Worm (Caenorhabditis elegans) whole organism, L3 larva: Measurements from ENCODE around the gene C05C12.6.

Source experiments
- ZK546.5 ChIP-seq: sonication (generic microtip); optimal IDR thresholded peaks from 2 replicates; lab custom pipeline; 2017; ENCODE audit warnings: missing biosample characterization, missing genetic modification characterization
- ama-1 ChIP-seq: fragments of 150-350 bp; optimal IDR thresholded peaks from 2 replicates; lab custom pipeline; 2018
- ceh-9 ChIP-seq: sonication (generic microtip); optimal IDR thresholded peaks from 2 replicates; lab custom pipeline; 2018; ENCODE audit warnings: missing biosample characterization, missing genetic modification characterization
- egl-5 ChIP-seq: fragments of 150-350 bp; optimal IDR thresholded peaks from 2 replicates; lab custom pipeline; 2017; ENCODE audit warnings: missing biosample characterization, missing genetic modification reagents, missing genetic modification characterization, inconsistent platforms
- fkh-10 ChIP-seq: sonication (generic microtip); optimal IDR thresholded peaks from 2 replicates; lab custom pipeline; 2017; ENCODE audit warnings: missing biosample characterization, missing genetic modification reagents, missing genetic modification characterization
- fos-1 ChIP-seq: fragments of 150-350 bp; optimal IDR thresholded peaks from 2 replicates; lab custom pipeline; 2014; ENCODE audit warnings: missing biosample characterization, missing genetic modification characterization
- mdl-1 ChIP-seq: fragments of 150-350 bp; optimal IDR thresholded peaks from 2 replicates; lab custom pipeline; 2014; ENCODE audit warnings: missing biosample characterization, missing genetic modification characterization
- nfya-1 ChIP-seq: sonication (generic microtip); optimal IDR thresholded peaks from 2 replicates; lab custom pipeline; 2017; ENCODE audit warnings: missing genetic modification characterization, mild to moderate bottlenecking, missing compliant biosample characterization, antibody characterized with exemption, moderate library complexity; ENCODE audit not compliant: insufficient read depth
- nhr-237 ChIP-seq: fragments of 150-350 bp; optimal IDR thresholded peaks from 2 replicates; lab custom pipeline; 2014; ENCODE audit warnings: missing biosample characterization, missing genetic modification characterization
- nhr-28 ChIP-seq: fragments of 150-350 bp; optimal IDR thresholded peaks from 2 replicates; lab custom pipeline; 2014; ENCODE audit warnings: missing biosample characterization, missing genetic modification characterization
- nhr-76 ChIP-seq: fragments of 150-350 bp; sonication (generic microtip); optimal IDR thresholded peaks from 5 replicates; lab custom pipeline; 2014; ENCODE audit warnings: missing biosample characterization, missing genetic modification characterization
- pha-4 ChIP-seq: fragments of 150-350 bp; optimal IDR thresholded peaks from 2 replicates; lab custom pipeline; 2014; ENCODE audit warnings: missing biosample characterization, missing genetic modification reagents, missing genetic modification characterization
- pqm-1 ChIP-seq: fragments of 150-350 bp; optimal IDR thresholded peaks from 2 replicates; lab custom pipeline; 2017; ENCODE audit warnings: missing biosample characterization, missing genetic modification characterization, inconsistent platforms
- unc-62 ChIP-seq: fragments of 150-350 bp; sonication (generic microtip); optimal IDR thresholded peaks from 4 replicates; lab custom pipeline; 2014; ENCODE audit warnings: missing biosample characterization, missing genetic modification reagents, missing genetic modification characterization

DNA sequence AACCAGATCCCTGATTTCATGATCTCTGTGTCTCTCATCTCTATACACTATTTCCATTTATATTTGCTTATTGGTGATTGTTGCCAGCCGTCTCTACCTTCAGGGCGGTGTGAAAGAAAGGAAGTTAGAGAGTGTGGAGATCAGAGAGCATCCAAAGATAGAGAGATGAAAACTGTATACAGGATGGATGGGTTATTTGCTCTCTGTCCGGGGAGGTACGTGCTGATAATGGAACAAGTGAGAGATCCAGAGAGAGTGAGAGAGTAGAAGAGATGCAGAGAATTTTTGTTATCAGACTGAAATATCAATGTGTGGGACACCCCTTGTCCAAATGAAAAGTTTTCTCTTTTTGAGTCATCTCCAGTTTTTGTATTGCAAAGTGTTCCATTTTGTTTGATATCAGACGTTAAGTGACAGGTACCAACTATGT, 42.8 kb upstream of the C05C12.6 start:
- peak; percentile 95 for TF ChIP-seq pha-4
- no peak for TF ChIP-seq ZK546.5
- no peak for TF ChIP-seq egl-5 (tag; lab: Kevin White, UChicago)
- no peak for TF ChIP-seq fkh-10 (GFP tag; lab: Kevin White, UChicago)
- TF ChIP-seq ceh-9 (tag; lab: Kevin White, UChicago), result no peak
- TF ChIP-seq nfya-1 (tag; lab: Kevin White, UChicago), result no peak
- no peak for TF ChIP-seq nhr-28 (tag; lab: Kevin White, UChicago)
- TF ChIP-seq nhr-76 (tag; lab: Kevin White, UChicago), result no peak
- no peak for TF ChIP-seq unc-62 (GFP tag; lab: Kevin White, UChicago)
- TF ChIP-seq mdl-1 (tag; lab: Kevin White, UChicago), result no peak
- peak; percentile 93 for TF ChIP-seq pqm-1
- TF ChIP-seq nhr-237 (tag; lab: Kevin White, UChicago), result no peak
- TF ChIP-seq fos-1 (tag; lab: Kevin White, UChicago), result peak; percentile 53
- TF ChIP-seq ama-1 (lab: Kevin White, UChicago), result no peak
